Worm (Caenorhabditis elegans) whole organism, L1 larva: ENCODE data around the gene sftb-1.

ENCODE experiments used
- C04F5.9 ChIP-seq: sonication (generic microtip); optimal IDR thresholded peaks from 2 replicates; lab custom pipeline; 2016; ENCODE audit warnings: missing genetic modification characterization, missing compliant biosample characterization
- C16A3.4 ChIP-seq: fragments of 150-350 bp; optimal IDR thresholded peaks from 2 replicates; lab custom pipeline; 2014; ENCODE audit warnings: missing biosample characterization, missing genetic modification characterization
- C34B4.2 ChIP-seq: sonication (generic microtip); optimal IDR thresholded peaks from 2 replicates; lab custom pipeline; 2017; ENCODE audit warnings: mild to moderate bottlenecking, missing genetic modification characterization, missing compliant biosample characterization
- F16B12.6 ChIP-seq: fragments of 150-350 bp; optimal IDR thresholded peaks from 2 replicates; lab custom pipeline; 2014; ENCODE audit warnings: missing biosample characterization, missing genetic modification characterization
- Y116A8C.19 ChIP-seq: sonication (generic microtip); optimal IDR thresholded peaks from 2 replicates; lab custom pipeline; 2016; ENCODE audit warnings: missing compliant biosample characterization, missing genetic modification characterization, borderline replicate concordance
- aha-1 ChIP-seq: fragments of 150-350 bp; optimal IDR thresholded peaks from 2 replicates; lab custom pipeline; 2014; ENCODE audit warnings: missing biosample characterization, missing genetic modification characterization
- alr-1 ChIP-seq: fragments of 200-800 bp; sonication (Bioruptor generic); optimal IDR thresholded peaks from 2 replicates; lab custom pipeline; 2018; ENCODE audit warnings: borderline replicate concordance, mild to moderate bottlenecking, missing genetic modification characterization, missing compliant biosample characterization
- ama-1 ChIP-seq: fragments of 150-350 bp; optimal IDR thresholded peaks from 2 replicates; lab custom pipeline; 2014
- blmp-1 ChIP-seq: fragments of 150-350 bp; optimal IDR thresholded peaks from 2 replicates; lab custom pipeline; 2014; ENCODE audit warnings: missing biosample characterization, missing genetic modification characterization
- ceh-8 ChIP-seq: fragments of 200-800 bp; sonication (Bioruptor generic); optimal IDR thresholded peaks from 2 replicates; lab custom pipeline; 2018; ENCODE audit warnings: mild to moderate bottlenecking, missing genetic modification characterization, moderate library complexity, missing compliant biosample characterization
- ceh-82 ChIP-seq, 3 experiments: fragments of 150-350 bp in 1 of 3; sonication (generic microtip) in 2 of 3; optimal IDR thresholded peaks; 2 replicates each; lab custom pipeline; 2014 to 2017; ENCODE audit warnings: missing biosample characterization in 3 of 3, missing genetic modification characterization in 3 of 3
- ceh-88 ChIP-seq: fragments of 200-800 bp; sonication (Bioruptor generic); IDR thresholded peaks from 2 replicates; pipeline ENCODE4 v1.3.6; 2022; ENCODE audit warnings: missing genetic modification characterization, missing compliant biosample characterization
- ceh-90 ChIP-seq: sonication (generic microtip); optimal IDR thresholded peaks from 2 replicates; lab custom pipeline; 2016; ENCODE audit warnings: missing genetic modification characterization, missing compliant biosample characterization
- ces-1 ChIP-seq: fragments of 150-350 bp; optimal IDR thresholded peaks from 2 replicates; lab custom pipeline; 2014; ENCODE audit warnings: missing biosample characterization, missing genetic modification reagents, missing genetic modification characterization
- dpl-1 ChIP-seq, 3 experiments: fragments of 150-350 bp in 2 of 3; sonication (generic microtip) in 1 of 3; optimal IDR thresholded peaks; 2 replicates each; lab custom pipeline; 2014 to 2017; ENCODE audit warnings: missing biosample characterization in 3 of 3, missing genetic modification characterization in 3 of 3, missing genetic modification reagents in 3 of 3
- efl-1 ChIP-seq, 4 experiments: fragments of 150-350 bp; optimal IDR thresholded peaks in 3 of 4; peaks in 1 of 4; 1 replicate in 1 of 4; 2 replicates in 3 of 4; lab custom pipeline; 2014; ENCODE audit warnings: missing biosample characterization in 2 of 4, missing genetic modification characterization in 2 of 4, missing genetic modification reagents in 2 of 4
- egl-13 ChIP-seq: sonication (generic microtip); optimal IDR thresholded peaks from 2 replicates; lab custom pipeline; 2016; ENCODE audit warnings: missing genotype, missing genetic modification reagents, missing genetic modification characterization, missing compliant biosample characterization
- fkh-8 ChIP-seq: sonication (generic microtip); optimal IDR thresholded peaks from 2 replicates; lab custom pipeline; 2016; ENCODE audit warnings: mild to moderate bottlenecking, missing genetic modification characterization, missing compliant biosample characterization
- grh-1 ChIP-seq: fragments of 200-800 bp; sonication (Bioruptor generic); IDR thresholded peaks from 2 replicates; pipeline ENCODE4 v1.3.6; 2022; ENCODE audit warnings: missing genetic modification reagents, missing genetic modification characterization, missing compliant biosample characterization
- hlh-4 ChIP-seq: sonication (generic microtip); optimal IDR thresholded peaks from 2 replicates; lab custom pipeline; 2016; ENCODE audit warnings: mild to moderate bottlenecking, missing genetic modification characterization, missing compliant biosample characterization
- hpl-2 ChIP-seq: fragments of 150-350 bp; optimal IDR thresholded peaks from 2 replicates; lab custom pipeline; 2014; ENCODE audit warnings: missing biosample characterization, missing genetic modification reagents, missing genetic modification characterization
- irx-1 ChIP-seq: sonication (generic microtip); optimal IDR thresholded peaks from 2 replicates; lab custom pipeline; 2016; ENCODE audit warnings: missing genetic modification characterization, missing compliant biosample characterization
- lin-13 ChIP-seq: fragments of 150-350 bp; optimal IDR thresholded peaks from 2 replicates; lab custom pipeline; 2014; ENCODE audit warnings: missing biosample characterization, missing genetic modification reagents, missing genetic modification characterization
- lin-35 ChIP-seq, 2 experiments: fragments of 150-350 bp; optimal IDR thresholded peaks; 2 replicates each; lab custom pipeline; 2014; ENCODE audit warnings: missing biosample characterization in 2 of 2, missing genetic modification characterization in 2 of 2, missing genetic modification reagents in 2 of 2
- lin-39 ChIP-seq: fragments of 150-350 bp; optimal IDR thresholded peaks from 2 replicates; lab custom pipeline; 2014; ENCODE audit warnings: missing biosample characterization, missing genetic modification reagents, missing genetic modification characterization
- lir-3 ChIP-seq: sonication (generic microtip); optimal IDR thresholded peaks from 2 replicates; lab custom pipeline; 2016; ENCODE audit warnings: mild to moderate bottlenecking, missing genetic modification characterization, moderate library complexity, missing compliant biosample characterization; ENCODE audit not compliant: poor library complexity
- mdl-1 ChIP-seq, 2 experiments: fragments of 150-350 bp; optimal IDR thresholded peaks; 2 replicates each; lab custom pipeline; 2014 to 2017; ENCODE audit warnings: missing biosample characterization in 2 of 2, missing genetic modification characterization in 2 of 2, inconsistent platforms in 1 of 2
- mef-2 ChIP-seq: fragments of 150-350 bp; optimal IDR thresholded peaks from 2 replicates; lab custom pipeline; 2014; ENCODE audit warnings: missing biosample characterization, missing genetic modification characterization
- nhr-11 ChIP-seq: fragments of 150-350 bp; optimal IDR thresholded peaks from 2 replicates; lab custom pipeline; 2014; ENCODE audit warnings: missing biosample characterization, missing genetic modification characterization
- nhr-12 ChIP-seq: sonication (generic microtip); optimal IDR thresholded peaks from 2 replicates; lab custom pipeline; 2017; ENCODE audit warnings: missing biosample characterization, missing genetic modification characterization
- nhr-20 ChIP-seq: sonication (generic microtip); optimal IDR thresholded peaks from 2 replicates; lab custom pipeline; 2016; ENCODE audit warnings: mild to moderate bottlenecking, missing genetic modification characterization, missing compliant biosample characterization
- nhr-76 ChIP-seq: sonication (generic microtip); optimal IDR thresholded peaks from 2 replicates; lab custom pipeline; 2017; ENCODE audit warnings: missing biosample characterization, missing genetic modification characterization
- nhr-77 ChIP-seq: fragments of 150-350 bp; optimal IDR thresholded peaks from 2 replicates; lab custom pipeline; 2014; ENCODE audit warnings: missing biosample characterization, missing genetic modification characterization
- nhr-85 ChIP-seq: sonication (generic microtip); peaks from one replicate; lab custom pipeline; 2016; ENCODE audit warnings: missing genetic modification characterization, inconsistent platforms, missing compliant biosample characterization
- pag-3 ChIP-seq: sonication (generic microtip); optimal IDR thresholded peaks from 2 replicates; lab custom pipeline; 2017; ENCODE audit warnings: missing genetic modification characterization, mild to moderate bottlenecking, missing compliant biosample characterization, antibody characterized with exemption, borderline replicate concordance; ENCODE audit not compliant: insufficient read depth
- pax-3 ChIP-seq: fragments of 200-800 bp; sonication (Bioruptor generic); optimal IDR thresholded peaks from 2 replicates; lab custom pipeline; 2018; ENCODE audit warnings: mild to moderate bottlenecking, missing genetic modification characterization, moderate library complexity, missing compliant biosample characterization
- pqm-1 ChIP-seq: sonication (generic microtip); optimal IDR thresholded peaks from 3 replicates; lab custom pipeline; 2017; ENCODE audit warnings: missing biosample characterization, missing genetic modification characterization
- snu-23 ChIP-seq: sonication (generic microtip); optimal IDR thresholded peaks from 2 replicates; lab custom pipeline; 2016; ENCODE audit warnings: missing genetic modification characterization, missing compliant biosample characterization
- sox-4 ChIP-seq: sonication (generic microtip); optimal IDR thresholded peaks from 2 replicates; lab custom pipeline; 2016; ENCODE audit warnings: missing genetic modification characterization, missing compliant biosample characterization
- swsn-7 ChIP-seq: sonication (generic microtip); optimal IDR thresholded peaks from 2 replicates; lab custom pipeline; 2016; ENCODE audit warnings: missing genetic modification characterization, missing compliant biosample characterization
- tbx-2 ChIP-seq: sonication (generic microtip); optimal IDR thresholded peaks from 2 replicates; lab custom pipeline; 2016; ENCODE audit warnings: missing genetic modification characterization, missing compliant biosample characterization
- unc-130 ChIP-seq: fragments of 150-350 bp; optimal IDR thresholded peaks from 2 replicates; lab custom pipeline; 2017; ENCODE audit warnings: missing biosample characterization, missing genetic modification characterization, inconsistent platforms
- unc-62 ChIP-seq: fragments of 150-350 bp; optimal IDR thresholded peaks from 2 replicates; lab custom pipeline; 2014; ENCODE audit warnings: missing biosample characterization, missing genetic modification reagents, missing genetic modification characterization
- unc-98 ChIP-seq: fragments of 200-800 bp; sonication (Bioruptor generic); IDR thresholded peaks from 2 replicates; pipeline ENCODE4 v1.3.6; 2022; ENCODE audit warnings: missing genetic modification characterization, missing compliant biosample characterization
- vab-15 ChIP-seq: sonication (generic microtip); optimal IDR thresholded peaks from 2 replicates; lab custom pipeline; 2017; ENCODE audit warnings: missing genotype, mild to moderate bottlenecking, missing genetic modification characterization, missing compliant biosample characterization
- zag-1 ChIP-seq: fragments of 150-350 bp; optimal IDR thresholded peaks from 2 replicates; lab custom pipeline; 2014; ENCODE audit warnings: missing biosample characterization, missing genetic modification characterization
- ztf-11 ChIP-seq, 2 experiments: sonication (generic microtip); optimal IDR thresholded peaks; 2 replicates each; lab custom pipeline; 2016 to 2017; ENCODE audit warnings: missing genetic modification characterization in 2 of 2, missing biosample characterization in 1 of 2, missing compliant biosample characterization in 1 of 2

Gene sftb-1

DNA sequence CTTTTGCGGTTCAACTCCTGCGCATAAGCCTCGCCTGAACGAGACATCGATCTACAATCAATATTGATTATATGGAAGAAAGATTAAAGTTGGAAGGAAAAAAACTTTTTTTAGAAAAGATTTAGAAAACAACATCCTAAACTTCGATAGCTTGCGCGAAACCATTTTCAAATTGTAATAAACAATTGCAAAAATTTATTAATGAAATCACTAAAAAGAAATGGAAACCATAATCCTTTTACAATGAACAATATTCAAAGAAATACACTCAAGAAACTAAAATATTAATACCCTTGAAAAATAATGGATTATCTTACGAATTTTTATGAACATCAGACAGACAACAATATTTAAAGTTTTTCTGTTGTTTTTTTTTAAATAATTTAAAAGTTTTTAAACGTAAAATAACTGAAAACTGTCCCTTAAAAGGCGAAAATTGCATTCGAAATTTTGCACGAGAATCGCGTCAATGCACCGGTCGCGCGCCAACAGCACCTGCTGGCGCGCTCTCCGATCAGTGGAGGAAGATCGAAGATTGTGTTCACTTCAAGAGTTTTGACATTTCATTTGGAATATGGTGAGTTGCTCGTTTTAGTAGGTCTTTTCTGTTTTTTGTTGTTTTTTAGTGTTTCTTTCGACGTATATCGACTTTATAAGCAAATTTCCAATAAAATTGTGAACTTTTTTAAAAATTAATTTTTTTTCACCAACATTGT is at the start of gene sftb-1, which contains the start of gene R10E4.1 (continued):
- TF ChIP-seq efl-1 (optimal IDR thresholded peaks at IDR 0.05; lab: Kevin White, UChicago): peak; percentile 69 to 80
- TF ChIP-seq efl-1 (GFP tag; optimal IDR thresholded peaks at IDR 0.05 in 1 of 2; lab: Kevin White, UChicago): peak; percentile 75 to 97
- no peak for TF ChIP-seq ama-1 (lab: Kevin White, UChicago)
- peak; percentile 62 for TF ChIP-seq lin-39
- TF ChIP-seq swsn-7 (tag; lab: Kevin White, UChicago): peak; percentile 80
- peak; percentile 60 for TF ChIP-seq egl-13 (tag; lab: Kevin White, UChicago)
- TF ChIP-seq nhr-11 (tag; lab: Kevin White, UChicago): peak; percentile 22
- peak; percentile 62 for TF ChIP-seq lin-13
- TF ChIP-seq C16A3.4 (tag; lab: Kevin White, UChicago): peak; percentile 75
- peak; percentile 22 for TF ChIP-seq hpl-2
- TF ChIP-seq dpl-1 (GFP tag; optimal IDR thresholded peaks at IDR 0.05; lab: Kevin White, UChicago): peak; percentile 66 to 83 (median 81)
- peak; percentile 70 for TF ChIP-seq irx-1 (tag; lab: Kevin White, UChicago)
- peak; percentile 6 for TF ChIP-seq blmp-1 (tag; lab: Kevin White, UChicago)
- TF ChIP-seq pqm-1 (tag; lab: Kevin White, UChicago): no peak
- 0 out of 2 replicates have a peak, but pooled peaks have one; percentile 40 for TF ChIP-seq grh-1 (GFP tag; lab: Robert Waterston, UW)

- TF ChIP-seq unc-130 (tag; lab: Kevin White, UChicago) (no peak), mdl-1 (tag; optimal IDR thresholded peaks at IDR 0.05; lab: Kevin White, UChicago) (peak in 1 of 2 experiments; percentile 26), hlh-4 (no peak), mef-2 (no peak), zag-1 (tag; lab: Kevin White, UChicago) (no peak), nhr-76 (tag; lab: Kevin White, UChicago) (no peak), alr-1 (tag; lab: Kevin White, UChicago) (no peak), efl-1 (optimal IDR thresholded peaks at IDR 0.05; lab: Kevin White, UChicago) (peak; percentile 48 to 57), efl-1 (GFP tag; optimal IDR thresholded peaks at IDR 0.05 in 1 of 2; lab: Kevin White, UChicago) (no peak), snu-23 (GFP tag; lab: Kevin White, UChicago) (peak; percentile 75), irx-1 (tag; lab: Kevin White, UChicago) (no peak), vab-15 (no peak), pag-3 (tag; lab: Kevin White, UChicago) (no peak), nhr-77 (tag; lab: Kevin White, UChicago) (no peak), nhr-11 (tag; lab: Kevin White, UChicago) (peak; percentile 41), unc-62 (GFP tag; lab: Kevin White, UChicago) (no peak), C34B4.2 (tag; lab: Kevin White, UChicago) (no peak), fkh-8 (no peak), hpl-2 (no peak), ztf-11 (tag; optimal IDR thresholded peaks at IDR 0.05; lab: Kevin White, UChicago) (no peak), Y116A8C.19 (no peak), sox-4 (tag; lab: Kevin White, UChicago) (no peak), ceh-82 (tag; optimal IDR thresholded peaks at IDR 0.05; lab: Kevin White, UChicago) (no peak), nhr-12 (tag; lab: Kevin White, UChicago) (no peak), ceh-8 (GFP tag; lab: Kevin White, UChicago) (no peak), nhr-20 (tag; lab: Kevin White, UChicago) (peak; percentile 63), ama-1 (lab: Kevin White, UChicago) (no peak), ceh-88 (GFP tag; lab: Robert Waterston, UW) (no peak), pax-3 (tag; lab: Kevin White, UChicago) (no peak), lin-35 (GFP tag; optimal IDR thresholded peaks at IDR 0.05; lab: Kevin White, UChicago) (peak; percentile 17 to 36), nhr-85 (tag; lab: Kevin White, UChicago) (no peak), aha-1 (tag; lab: Kevin White, UChicago) (no peak), C04F5.9 (no peak), lir-3 (tag; lab: Kevin White, UChicago) (peak; percentile 16), tbx-2 (peak; percentile 22), blmp-1 (tag; lab: Kevin White, UChicago) (peak; percentile 64), ces-1 (GFP tag; lab: Kevin White, UChicago) (no peak), ceh-90 (tag; lab: Kevin White, UChicago) (no peak), unc-98 (GFP tag; lab: Robert Waterston, UW) (no peak), F16B12.6 (tag; lab: Kevin White, UChicago) (no peak)
Observed at ce11 chrIII:4317065-4317752, 48.1 kb upstream of the sftb-1 start, which contains the start of gene tag-131. Gene tag-131 (plus strand): TSS chrIII:4317702.
